Worm (Caenorhabditis elegans): ENCODE data around the gene nspe-4.

nspe-4 gene

DNA sequence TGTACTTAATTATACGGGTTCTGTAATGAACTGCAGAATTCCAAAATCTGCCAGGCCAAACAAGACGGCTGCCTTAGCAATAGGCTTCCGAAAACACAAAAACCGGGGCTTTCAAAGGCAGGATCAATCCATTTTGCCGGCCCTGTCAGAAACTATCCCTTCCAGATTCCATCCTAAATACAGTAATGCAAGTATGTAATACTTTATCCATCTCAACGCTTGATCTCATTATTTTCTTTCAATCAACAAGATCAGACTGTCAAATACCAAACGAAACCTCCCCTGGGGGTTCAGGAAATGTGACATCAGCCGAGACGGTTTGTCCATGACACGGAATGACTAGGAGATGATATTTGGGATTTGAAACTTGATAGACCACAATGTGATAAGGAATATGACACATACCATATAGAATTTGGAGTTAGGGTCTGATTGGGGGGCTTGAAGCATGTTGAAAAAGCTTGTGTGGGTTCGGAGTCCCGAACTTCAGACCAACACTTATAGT is 13.9 kb downstream of the nspe-4 start:
- no peak for TF ChIP-seq nhr-12 (tag; optimal IDR thresholded peaks at IDR 0.05)
- TF ChIP-seq skn-1 (tag; optimal IDR thresholded peaks at IDR 0.05), result no peak
- no peak for TF ChIP-seq hmg-11 (tag; optimal IDR thresholded peaks at IDR 0.05)
- TF ChIP-seq unc-62 (GFP tag; optimal IDR thresholded peaks at IDR 0.05), result no peak
- no peak for TF ChIP-seq ceh-9 (tag; optimal IDR thresholded peaks at IDR 0.05)
- no peak for TF ChIP-seq egl-5 (tag; optimal IDR thresholded peaks at IDR 0.05)
- TF ChIP-seq zag-1 (tag; optimal IDR thresholded peaks at IDR 0.05), result no peak
- no peak for TF ChIP-seq nhr-28 (tag; optimal IDR thresholded peaks at IDR 0.05)
- TF ChIP-seq elt-1 (tag; optimal IDR thresholded peaks at IDR 0.05), result no peak

DNA sequence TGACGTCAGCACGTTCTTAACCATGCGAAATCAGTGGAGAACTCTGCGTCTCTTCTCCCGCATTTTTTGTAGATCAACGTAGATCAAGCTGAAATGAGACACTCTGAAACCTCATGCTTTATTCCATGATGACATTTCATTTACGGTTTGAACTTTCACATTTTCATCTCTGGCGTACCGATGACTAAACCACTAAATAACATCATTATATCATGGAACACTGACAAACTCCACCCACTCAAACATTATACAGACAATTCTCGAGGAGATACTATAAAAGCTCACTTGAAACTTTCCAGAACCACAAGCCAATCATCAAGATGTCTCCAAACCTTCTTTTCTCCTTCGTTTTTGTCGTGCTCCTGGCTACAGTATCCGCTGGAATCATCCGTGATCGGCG is 14.6 kb downstream of the nspe-4 start, which contains the start of gene nspe-7:
TSS of gene nspe-7 (plus strand) at position 301 of the 400 bp plus-strand sequence.
- TF ChIP-seq skn-1 (tag; optimal IDR thresholded peaks at IDR 0.05), result no peak
- TF ChIP-seq R02D3.7 (tag; optimal IDR thresholded peaks at IDR 0.05), result no peak
- TF ChIP-seq sea-2 (GFP tag; optimal IDR thresholded peaks at IDR 0.05), result no peak
- TF ChIP-seq nfya-1 (tag; optimal IDR thresholded peaks at IDR 0.05; ENCODE audit: insufficient read depth), result no peak
- TF ChIP-seq daf-12 (tag; optimal IDR thresholded peaks at IDR 0.05), result no peak
- no peak for TF ChIP-seq zag-1 (tag; optimal IDR thresholded peaks at IDR 0.05)
- no peak for TF ChIP-seq snpc-4 (tag; optimal IDR thresholded peaks at IDR 0.05)
- no peak for TF ChIP-seq jun-1 (tag; optimal IDR thresholded peaks at IDR 0.05)
- TF ChIP-seq nhr-11 (tag; optimal IDR thresholded peaks at IDR 0.05), result no peak
- TF ChIP-seq tbx-2 (tag; optimal IDR thresholded peaks at IDR 0.05), result no peak
- TF ChIP-seq aly-2 (tag; optimal IDR thresholded peaks at IDR 0.05), result no peak
- TF ChIP-seq pha-4 (tag; optimal IDR thresholded peaks at IDR 0.05), result no peak
- no peak for TF ChIP-seq ceh-9 (tag; optimal IDR thresholded peaks at IDR 0.05)
- TF ChIP-seq ceh-16 (tag; optimal IDR thresholded peaks at IDR 0.05), result no peak
- TF ChIP-seq nhr-25 (tag; optimal IDR thresholded peaks at IDR 0.05), result no peak
- TF ChIP-seq eor-1 (tag; optimal IDR thresholded peaks at IDR 0.05), result no peak
- TF ChIP-seq unc-62 (GFP tag; optimal IDR thresholded peaks at IDR 0.05), result no peak

DNA sequence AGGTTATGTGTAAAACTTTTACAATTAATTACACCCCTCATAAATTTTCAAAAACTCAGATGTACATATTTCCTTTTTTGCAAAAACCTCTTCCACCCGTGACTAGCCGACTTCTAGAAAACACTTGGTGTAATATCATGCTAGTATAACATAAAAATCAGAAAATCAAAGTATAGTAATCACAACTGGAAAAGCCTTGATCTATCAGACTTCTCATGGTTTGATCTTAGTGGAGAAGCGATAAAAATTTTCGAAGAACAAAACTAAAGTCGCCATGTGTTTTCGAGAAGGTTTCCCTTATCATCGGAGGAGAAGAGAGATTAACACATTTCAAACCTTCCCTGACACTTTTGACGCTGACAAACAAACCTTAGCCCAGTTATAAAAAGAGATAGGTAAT is 16.2 kb downstream of the nspe-4 start, which contains the start of gene nspe-5:
TSS of gene nspe-5 (plus strand) at position 301 of the 400 bp plus-strand sequence.
- no peak for TF ChIP-seq ceh-16 (tag; optimal IDR thresholded peaks at IDR 0.05)
- TF ChIP-seq nhr-25 (tag; optimal IDR thresholded peaks at IDR 0.05), result peak; percentile 9

DNA sequence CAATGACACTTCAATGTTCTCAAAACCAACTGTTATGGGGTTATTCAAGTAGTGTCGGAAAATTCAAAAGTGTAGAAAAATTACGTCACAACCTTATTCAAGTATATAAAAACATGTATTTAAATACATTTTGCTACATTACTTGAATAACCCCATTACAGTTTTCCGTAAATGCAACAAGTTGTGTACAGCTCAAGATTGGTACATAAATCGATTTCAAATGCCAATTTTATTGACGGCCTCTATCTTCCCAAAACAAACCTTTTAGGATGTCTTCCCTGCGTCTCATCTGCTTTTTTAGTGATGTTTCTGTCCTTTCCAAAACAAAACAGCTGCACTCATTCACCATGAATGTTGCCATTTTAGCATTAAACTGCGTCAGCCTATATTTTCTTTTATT is 17.1 kb downstream of the nspe-4 start, which contains the start of gene Y38E10A.28:
TSS of gene Y38E10A.28 (plus strand) at position 301 of the 400 bp plus-strand sequence.
- TF ChIP-seq elt-3 (tag; optimal IDR thresholded peaks at IDR 0.05) (no peak), lin-39 (tag; optimal IDR thresholded peaks at IDR 0.05) (no peak), ztf-4 (tag; optimal IDR thresholded peaks at IDR 0.05) (no peak), pha-4 (tag; optimal IDR thresholded peaks at IDR 0.05) (no peak), nfya-1 (tag; optimal IDR thresholded peaks at IDR 0.05; ENCODE audit: insufficient read depth) (no peak), nhr-11 (tag; optimal IDR thresholded peaks at IDR 0.05) (no peak), mml-1 (tag; optimal IDR thresholded peaks at IDR 0.05) (no peak), pqm-1 (tag; optimal IDR thresholded peaks at IDR 0.05) (no peak), fos-1 (tag; optimal IDR thresholded peaks at IDR 0.05) (no peak), fkh-10 (GFP tag; optimal IDR thresholded peaks at IDR 0.05) (no peak), nhr-77 (tag; optimal IDR thresholded peaks at IDR 0.05) (no peak), egl-27 (tag; optimal IDR thresholded peaks at IDR 0.05) (no peak), nhr-76 (tag; optimal IDR thresholded peaks at IDR 0.05) (no peak), zag-1 (tag; optimal IDR thresholded peaks at IDR 0.05) (no peak), ceh-16 (tag; optimal IDR thresholded peaks at IDR 0.05) (no peak), nhr-12 (tag; optimal IDR thresholded peaks at IDR 0.05) (no peak), egl-5 (tag; optimal IDR thresholded peaks at IDR 0.05) (no peak), elt-2 (tag; optimal IDR thresholded peaks at IDR 0.05) (no peak), lin-15B (tag; optimal IDR thresholded peaks at IDR 0.05) (no peak)

DNA sequence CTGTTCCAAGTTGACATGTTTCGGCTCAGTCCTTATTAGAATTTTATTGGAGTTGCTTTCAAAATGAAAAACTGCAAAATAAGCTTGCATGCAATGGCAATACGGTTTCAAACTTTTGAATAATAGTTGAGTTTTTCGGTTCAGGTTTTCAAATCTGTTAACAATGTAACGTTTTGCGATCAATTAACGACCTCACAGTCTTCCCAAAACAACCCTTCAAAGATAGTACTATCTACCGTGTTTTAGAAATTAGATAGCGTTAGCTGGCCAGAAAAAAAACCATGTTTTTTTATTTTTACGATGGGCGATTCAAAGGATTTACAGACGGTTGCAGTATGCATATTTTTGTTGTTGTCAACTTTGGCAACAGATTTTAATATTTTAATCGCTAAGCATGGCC is 18.6 kb downstream of the nspe-4 start, which contains the start of gene Y38E10A.34:
TSS of gene Y38E10A.34 (plus strand) at position 301 of the 400 bp plus-strand sequence.
- TF ChIP-seq egl-5 (tag; optimal IDR thresholded peaks at IDR 0.05), result no peak
- TF ChIP-seq ceh-28 (tag; optimal IDR thresholded peaks at IDR 0.05), result no peak
- TF ChIP-seq pqm-1 (tag; optimal IDR thresholded peaks at IDR 0.05), result no peak
- TF ChIP-seq lin-39 (tag; optimal IDR thresholded peaks at IDR 0.05), result no peak
- TF ChIP-seq nhr-12 (tag; optimal IDR thresholded peaks at IDR 0.05), result no peak
- TF ChIP-seq ztf-11 (tag; optimal IDR thresholded peaks at IDR 0.05), result no peak
- TF ChIP-seq nhr-76 (tag; optimal IDR thresholded peaks at IDR 0.05), result no peak
- TF ChIP-seq lsy-12 (tag; optimal IDR thresholded peaks at IDR 0.05), result no peak
- no peak for TF ChIP-seq daf-12 (tag; optimal IDR thresholded peaks at IDR 0.05)
- TF ChIP-seq fkh-2 (tag; optimal IDR thresholded peaks at IDR 0.05), result no peak
- TF ChIP-seq aly-2 (tag; optimal IDR thresholded peaks at IDR 0.05), result no peak
- no peak for TF ChIP-seq R02D3.7 (tag; optimal IDR thresholded peaks at IDR 0.05)
- no peak for TF ChIP-seq ztf-4 (tag; optimal IDR thresholded peaks at IDR 0.05)
- TF ChIP-seq elt-1 (tag; optimal IDR thresholded peaks at IDR 0.05), result no peak
- TF ChIP-seq fos-1 (tag; optimal IDR thresholded peaks at IDR 0.05), result no peak
- no peak for TF ChIP-seq jun-1 (tag; optimal IDR thresholded peaks at IDR 0.05)
